Fruit fly (Drosophila melanogaster) whole organism, embryonic: Measurements from ENCODE around the gene ksr.
A peak's percentile ranks its signal among the peaks of the same experiment; 100 is the strongest.

Experiments used
- Abd-B ChIP-seq: fragments of 200-800 bp; sonication (Bioruptor generic); optimal IDR thresholded peaks from 2 replicates; lab custom pipeline; 2018; ENCODE audit warnings: missing biosample characterization, mild to moderate bottlenecking, missing genetic modification characterization, moderate library complexity
- CG10209 ChIP-seq: fragments of 200-800 bp; sonication (Bioruptor generic); optimal IDR thresholded peaks from 3 replicates; lab custom pipeline; 2017; ENCODE audit warnings: missing biosample characterization, mild to moderate bottlenecking, missing genetic modification characterization, missing genetic modification reagents
- CG10321 ChIP-seq: fragments of 200-800 bp; sonication (Bioruptor generic); IDR thresholded peaks from 2 replicates; pipeline ENCODE4 v1.3.6; 2022; ENCODE audit warnings: missing biosample characterization, missing genetic modification characterization
- CG10654 ChIP-seq: fragments of 200-800 bp; sonication (Bioruptor generic); optimal IDR thresholded peaks from 2 replicates; lab custom pipeline; 2016; ENCODE audit warnings: missing biosample characterization, missing genetic modification characterization
- CG10959 ChIP-seq: fragments of 200-800 bp; sonication (Bioruptor generic); IDR thresholded peaks from 2 replicates; pipeline ENCODE4 v1.3.6; 2022; ENCODE audit warnings: missing biosample characterization, missing genetic modification characterization
- CG10979 ChIP-seq: fragments of 200-800 bp; sonication (Bioruptor generic); optimal IDR thresholded peaks from 2 replicates; lab custom pipeline; 2018; ENCODE audit warnings: missing biosample characterization, mild to moderate bottlenecking, missing genetic modification characterization, moderate library complexity
- CG11504 ChIP-seq: fragments of 200-800 bp; sonication (Bioruptor generic); optimal IDR thresholded peaks from 3 replicates; lab custom pipeline; 2019; ENCODE audit warnings: missing biosample characterization, mild to moderate bottlenecking, missing genetic modification characterization, moderate library complexity
- CG11723 ChIP-seq: fragments of 200-800 bp; sonication (Bioruptor generic); optimal IDR thresholded peaks from 2 replicates; lab custom pipeline; 2017; ENCODE audit warnings: missing biosample characterization, mild to moderate bottlenecking, missing genetic modification characterization
- CG14014 ChIP-seq: fragments of 200-800 bp; sonication (Bioruptor generic); IDR thresholded peaks from 2 replicates; pipeline ENCODE4 v1.3.6; 2022; ENCODE audit warnings: missing biosample characterization, missing genetic modification characterization
- CG15269 ChIP-seq: fragments of 200-800 bp; sonication (Bioruptor generic); optimal IDR thresholded peaks from 2 replicates; lab custom pipeline; 2018; ENCODE audit warnings: missing biosample characterization, mild to moderate bottlenecking, missing genetic modification characterization, moderate library complexity
- CG18599 ChIP-seq: fragments of 200-800 bp; sonication (Bioruptor generic); optimal IDR thresholded peaks from 3 replicates; lab custom pipeline; 2017; ENCODE audit warnings: missing biosample characterization, missing genetic modification characterization, mild to moderate bottlenecking, moderate library complexity, missing genetic modification reagents
- CG2678 ChIP-seq: fragments of 200-800 bp; sonication (Bioruptor generic); optimal IDR thresholded peaks from 3 replicates; lab custom pipeline; 2019; ENCODE audit warnings: missing biosample characterization, mild to moderate bottlenecking, missing genetic modification characterization, moderate library complexity
- CG30403 ChIP-seq: fragments of 200-800 bp; sonication (Bioruptor generic); optimal IDR thresholded peaks from 3 replicates; lab custom pipeline; 2016; ENCODE audit warnings: missing biosample characterization, missing genetic modification characterization
- CG31224 ChIP-seq: fragments of 200-800 bp; sonication (Bioruptor generic); IDR thresholded peaks from 2 replicates; pipeline ENCODE4 v1.3.6; 2022; ENCODE audit warnings: missing biosample characterization, missing genetic modification characterization
- CG43689 ChIP-seq: fragments of 200-800 bp; sonication (Bioruptor generic); IDR thresholded peaks from 2 replicates; pipeline ENCODE4 v1.3.6; 2022; ENCODE audit warnings: missing biosample characterization, missing genetic modification characterization
- CG5245 ChIP-seq: fragments of 200-800 bp; sonication (Bioruptor generic); optimal IDR thresholded peaks from 3 replicates; lab custom pipeline; 2016; ENCODE audit warnings: missing biosample characterization, missing genetic modification characterization
- CG5953 ChIP-seq: fragments of 200-800 bp; sonication (Bioruptor generic); IDR thresholded peaks from 2 replicates; pipeline ENCODE4 v1.3.6; 2022; ENCODE audit warnings: missing biosample characterization, missing genetic modification characterization
- CG6791 ChIP-seq: fragments of 200-800 bp; sonication (Bioruptor generic); IDR thresholded peaks from 3 replicates; pipeline ENCODE4 v1.3.6; 2022; ENCODE audit warnings: missing biosample characterization, missing genetic modification characterization; ENCODE audit not compliant: partially characterized antibody
- CG7372 ChIP-seq: fragments of 200-800 bp; sonication (Bioruptor generic); IDR thresholded peaks from 2 replicates; pipeline ENCODE4 v1.3.6; 2022; ENCODE audit warnings: missing biosample characterization, missing genetic modification characterization
- CG7963 ChIP-seq: fragments of 200-800 bp; sonication (Bioruptor generic); IDR thresholded peaks from 3 replicates; pipeline ENCODE4 v1.3.6; 2022; ENCODE audit warnings: missing biosample characterization, missing genetic modification characterization; ENCODE audit not compliant: partially characterized antibody
- CG9727 ChIP-seq: fragments of 200-800 bp; sonication (Bioruptor generic); optimal IDR thresholded peaks from 3 replicates; lab custom pipeline; 2017; ENCODE audit warnings: missing biosample characterization, mild to moderate bottlenecking, missing genetic modification characterization
- CG9797 ChIP-seq: fragments of 200-800 bp; sonication (Bioruptor generic); optimal IDR thresholded peaks from 3 replicates; lab custom pipeline; 2018; ENCODE audit warnings: missing biosample characterization, mild to moderate bottlenecking, missing genetic modification characterization
- CG9876 ChIP-seq: fragments of 200-800 bp; sonication (Bioruptor generic); optimal IDR thresholded peaks from 2 replicates; lab custom pipeline; 2016; ENCODE audit warnings: missing biosample characterization, missing genetic modification characterization
- CHES-1-like ChIP-seq: fragments of 200-800 bp; sonication (Bioruptor generic); optimal IDR thresholded peaks from 2 replicates; lab custom pipeline; 2016; ENCODE audit warnings: missing biosample characterization, missing genetic modification characterization
- CTCF ChIP-seq: fragments of 200-800 bp; sonication (Bioruptor generic); optimal IDR thresholded peaks from 2 replicates; lab custom pipeline; 2017; ENCODE audit warnings: missing biosample characterization, mild to moderate bottlenecking, missing genetic modification characterization, moderate library complexity
- CkIIα-i1 ChIP-seq: fragments of 200-800 bp; sonication (Bioruptor generic); IDR thresholded peaks from 2 replicates; pipeline ENCODE4 v1.3.6; 2022; ENCODE audit warnings: missing biosample characterization, missing genetic modification characterization
- Dip2 ChIP-seq: fragments of 200-800 bp; sonication (Bioruptor generic); IDR thresholded peaks from 2 replicates; pipeline ENCODE4 v1.3.6; 2022; ENCODE audit warnings: missing biosample characterization, missing genetic modification characterization
- H2.0 ChIP-seq: fragments of 200-800 bp; sonication (Bioruptor generic); IDR thresholded peaks from 2 replicates; pipeline ENCODE4 v1.3.6; 2022; ENCODE audit warnings: missing biosample characterization, missing genetic modification characterization
- Hr39 ChIP-seq: fragments of >200 bp; optimal IDR thresholded peaks from 2 replicates; lab custom pipeline; 2017
- MBD-R2 ChIP-seq: fragments of 200-800 bp; sonication (Bioruptor generic); IDR thresholded peaks from 2 replicates; pipeline ENCODE4 v1.3.6; 2022; ENCODE audit warnings: missing biosample characterization, missing genetic modification characterization
- Stat92E ChIP-seq, 3 experiments: fragments of >200 bp in 2 of 3; fragments of 200-800 bp in 1 of 3; sonication (Bioruptor generic) in 1 of 3; optimal IDR thresholded peaks; 2 replicates each; lab custom pipeline; 2017 to 2019; ENCODE audit warnings: missing biosample characterization in 3 of 3, missing genetic modification characterization in 3 of 3, mild to moderate bottlenecking in 1 of 3, moderate library complexity in 1 of 3
- amos ChIP-seq: fragments of 200-800 bp; sonication (Bioruptor generic); IDR thresholded peaks from 2 replicates; pipeline ENCODE4 v1.3.6; 2022; ENCODE audit warnings: missing biosample characterization, missing genetic modification characterization; ENCODE audit not compliant: partially characterized antibody
- az2 ChIP-seq: fragments of 200-800 bp; sonication (Bioruptor generic); optimal IDR thresholded peaks from 3 replicates; lab custom pipeline; 2016; ENCODE audit warnings: missing biosample characterization, missing genetic modification characterization
- cas ChIP-seq: fragments of 200-800 bp; sonication (Bioruptor generic); IDR thresholded peaks from 2 replicates; pipeline ENCODE4 v1.3.6; 2022; ENCODE audit warnings: missing biosample characterization, missing genetic modification characterization
- cg ChIP-seq: fragments of 200-800 bp; sonication (Bioruptor generic); optimal IDR thresholded peaks from 3 replicates; lab custom pipeline; 2019; ENCODE audit warnings: missing biosample characterization, mild to moderate bottlenecking, missing genetic modification characterization, moderate library complexity
- gcm ChIP-seq: fragments of 200-800 bp; sonication (Bioruptor generic); optimal IDR thresholded peaks from 2 replicates; lab custom pipeline; 2019; ENCODE audit warnings: missing biosample characterization, mild to moderate bottlenecking, missing genetic modification characterization, moderate library complexity
- gcm2 ChIP-seq: fragments of 200-800 bp; sonication (Bioruptor generic); optimal IDR thresholded peaks from 2 replicates; lab custom pipeline; 2016; ENCODE audit warnings: missing biosample characterization, missing genetic modification characterization
- grn ChIP-seq: fragments of 200-800 bp; sonication (Bioruptor generic); optimal IDR thresholded peaks from 3 replicates; lab custom pipeline; 2017; ENCODE audit warnings: missing biosample characterization, missing genetic modification characterization
- gro ChIP-seq: fragments of 200-800 bp; sonication (Bioruptor generic); optimal IDR thresholded peaks from 2 replicates; lab custom pipeline; 2016; ENCODE audit warnings: missing biosample characterization, missing genetic modification characterization
- jigr1 ChIP-seq: fragments of 200-800 bp; sonication (Bioruptor generic); IDR thresholded peaks from 3 replicates; pipeline ENCODE4 v1.3.6; 2022; ENCODE audit warnings: missing biosample characterization, missing genetic modification characterization
- jing ChIP-seq: fragments of 200-800 bp; sonication (Bioruptor generic); optimal IDR thresholded peaks from 2 replicates; lab custom pipeline; 2018; ENCODE audit warnings: missing biosample characterization, mild to moderate bottlenecking, missing genetic modification characterization
- lov ChIP-seq, 2 experiments: fragments of 200-800 bp in 1 of 2; fragments of >200 bp in 1 of 2; sonication (Bioruptor generic) in 1 of 2; IDR thresholded peaks in 1 of 2; optimal IDR thresholded peaks in 1 of 2; 2 replicates in 1 of 2; 3 replicates in 1 of 2; pipeline versions ENCODE4 v1.3.6 to Lab custom; 2017 to 2022; ENCODE audit warnings: missing biosample characterization in 1 of 2, missing genetic modification characterization in 1 of 2
- nau ChIP-seq: fragments of 200-800 bp; sonication (Bioruptor generic); optimal IDR thresholded peaks from 3 replicates; lab custom pipeline; 2017; ENCODE audit warnings: missing biosample characterization, mild to moderate bottlenecking, missing genetic modification characterization, missing genetic modification reagents
- pb ChIP-seq: fragments of 200-800 bp; sonication (Bioruptor generic); optimal IDR thresholded peaks from 3 replicates; lab custom pipeline; 2016; ENCODE audit warnings: missing biosample characterization, missing genetic modification characterization
- peb ChIP-seq: fragments of 200-800 bp; sonication (Bioruptor generic); IDR thresholded peaks from 2 replicates; pipeline ENCODE4 v1.3.6; 2022; ENCODE audit warnings: missing biosample characterization, missing genetic modification characterization
- prd ChIP-seq, 3 experiments: fragments of >200 bp in 2 of 3; fragments of 200-800 bp in 1 of 3; sonication (Bioruptor generic) in 1 of 3; optimal IDR thresholded peaks in 2 of 3; IDR thresholded peaks in 1 of 3; 2 replicates in 2 of 3; 3 replicates in 1 of 3; pipeline versions ENCODE4 v1.3.6 to Lab custom; 2017 to 2022; ENCODE audit warnings: missing biosample characterization in 1 of 3, missing genetic modification characterization in 1 of 3
- rib ChIP-seq: fragments of 200-800 bp; sonication (Bioruptor generic); IDR thresholded peaks from 2 replicates; pipeline ENCODE4 v1.3.6; 2022; ENCODE audit warnings: missing biosample characterization, missing genetic modification characterization
- run ChIP-seq: fragments of 200-800 bp; sonication (Bioruptor generic); optimal IDR thresholded peaks from 3 replicates; lab custom pipeline; 2018; ENCODE audit warnings: missing biosample characterization, mild to moderate bottlenecking, missing genetic modification characterization
- sob ChIP-seq: fragments of 200-800 bp; sonication (Bioruptor generic); IDR thresholded peaks from 2 replicates; pipeline ENCODE4 v1.3.6; 2022; ENCODE audit warnings: missing biosample characterization, missing genetic modification characterization
- wdn ChIP-seq: fragments of 200-800 bp; sonication (Bioruptor generic); IDR thresholded peaks from 2 replicates; pipeline ENCODE4 v1.3.6; 2022; ENCODE audit warnings: missing biosample characterization, missing genetic modification characterization

The ksr gene

dm6 chr3R:5466875-5467274, 16.8 kb downstream of the ksr start, which contains the start of gene RpL35A (continued):
- TF ChIP-seq CG7372 (GFP tag; lab: Robert Waterston, UW), result no peak
- TF ChIP-seq gcm, result peak; percentile 77
- peak; percentile 63 for TF ChIP-seq CG2678 (tag; lab: Kevin White, UChicago)
- TF ChIP-seq Stat92E (GFP tag; optimal IDR thresholded peaks at IDR 0.05; lab: Kevin White, UChicago), result peak in 1 of 3 experiments; percentile 49
- peak; percentile 36; the same call in 1 of the 2 replicates for TF ChIP-seq wdn
- TF ChIP-seq rib, result no peak
- TF ChIP-seq H2.0 (GFP tag; lab: Robert Waterston, UW), result peak; percentile 56
- peak; percentile 81 for TF ChIP-seq CG9797 (GFP tag; lab: Kevin White, UChicago)
- peak; percentile 42 for TF ChIP-seq CG9876 (GFP tag; lab: Kevin White, UChicago)
- TF ChIP-seq CG30403, result peak; percentile 6
- no peak for TF ChIP-seq CG31224 (GFP tag; lab: Robert Waterston, UW)
- TF ChIP-seq run (tag; lab: Kevin White, UChicago), result peak; percentile 24
- no peak for TF ChIP-seq CG6791 (GFP tag; lab: Robert Waterston, UW)
- TF ChIP-seq nau, result no peak
- TF ChIP-seq prd (optimal IDR thresholded peaks at IDR 0.05; lab: Kevin White, UChicago), result no peak
- peak; percentile 28; the same call in 1 of the 3 replicates for TF ChIP-seq prd (GFP tag; IDR thresholded peaks at IDR 0.05; lab: Robert Waterston, UW)
- TF ChIP-seq peb (GFP tag; lab: Robert Waterston, UW), result no peak
- peak; percentile 60 for TF ChIP-seq CG10979 (tag; lab: Kevin White, UChicago)
- peak; percentile 60 for TF ChIP-seq CG10209
- TF ChIP-seq CG5245 (GFP tag; lab: Kevin White, UChicago), result peak; percentile 26
- peak; percentile 67; the same call in 1 of the 2 replicates for TF ChIP-seq CG14014 (GFP tag; lab: Robert Waterston, UW)
- peak; percentile 62 for TF ChIP-seq CG11504 (tag; lab: Kevin White, UChicago)
- TF ChIP-seq pb, result peak; percentile 70
- TF ChIP-seq grn (GFP tag; lab: Kevin White, UChicago), result peak; percentile 43
- no peak for TF ChIP-seq jigr1 (GFP tag; lab: Robert Waterston, UW)
- no peak for TF ChIP-seq CkIIα-i1
- peak; percentile 72 for TF ChIP-seq CHES-1-like (GFP tag; lab: Kevin White, UChicago)
- TF ChIP-seq CG9727 (GFP tag; lab: Kevin White, UChicago), result peak; percentile 83
- TF ChIP-seq CTCF (GFP tag; lab: Kevin White, UChicago), result peak; percentile 57
- TF ChIP-seq CG18599 (GFP tag; lab: Kevin White, UChicago), result peak; percentile 79
- no peak for TF ChIP-seq CG43689 (GFP tag; lab: Robert Waterston, UW)
- TF ChIP-seq cg (GFP tag; lab: Kevin White, UChicago), result no peak
- peak; percentile 69 for TF ChIP-seq sob (GFP tag; lab: Robert Waterston, UW)
- peak; percentile 17; the same call in 1 of the 2 replicates for TF ChIP-seq CG10321
- peak; percentile 38 for TF ChIP-seq gcm2 (GFP tag; lab: Kevin White, UChicago)
- no peak for TF ChIP-seq lov (optimal IDR thresholded peaks at IDR 0.05; lab: Kevin White, UChicago)
- peak; percentile 84 for TF ChIP-seq lov (GFP tag; IDR thresholded peaks at IDR 0.05; lab: Robert Waterston, UW)
- TF ChIP-seq gro (GFP tag; lab: Kevin White, UChicago), result peak; percentile 76
- peak; percentile 71 for TF ChIP-seq CG15269
- no peak for TF ChIP-seq Dip2 (GFP tag; lab: Robert Waterston, UW)
- TF ChIP-seq CG11723 (GFP tag; lab: Kevin White, UChicago), result peak; percentile 76
- no peak; the same call in 1 of the 2 replicates for TF ChIP-seq amos (GFP tag; lab: Robert Waterston, UW)
- no peak for TF ChIP-seq Abd-B (GFP tag; lab: Kevin White, UChicago)
- TF ChIP-seq CG7963, result no peak
- TF ChIP-seq CG5953 (GFP tag; lab: Robert Waterston, UW), result peak; percentile 66; the same call in 1 of the 2 replicates
- no peak for TF ChIP-seq Hr39
- peak; percentile 48 for TF ChIP-seq CG10654 (GFP tag; lab: Kevin White, UChicago)
- TF ChIP-seq MBD-R2, result peak; percentile 32; the same call in 1 of the 2 replicates
- TF ChIP-seq cas (GFP tag; lab: Robert Waterston, UW), result no peak
- no peak for TF ChIP-seq CG10959 (GFP tag; lab: Robert Waterston, UW)
- no peak for TF ChIP-seq jing (GFP tag; lab: Kevin White, UChicago)
- TF ChIP-seq az2 (GFP tag; lab: Kevin White, UChicago), result peak; percentile 36
